Worm (Caenorhabditis elegans): Measurements from ENCODE around the gene cyn-10.

ce11 chrII:6951250-6951806 is 38.2 kb upstream of the cyn-10 start, which contains the start of the genes malt-1 and ceh-38:
- peak; percentile 83 for TF ChIP-seq dpl-1 (GFP tag; optimal IDR thresholded peaks at IDR 0.05)
- TF ChIP-seq lsy-2 (tag; optimal IDR thresholded peaks at IDR 0.05), result peak; percentile 94 to 97
